Worm (Caenorhabditis elegans): ENCODE data around the gene nta-1.

ce11 chrII:3757499-3757898 is 13.9 kb upstream of the nta-1 start, which contains the start of gene srx-111:
- no peak for TF ChIP-seq W03F9.2 (tag; optimal IDR thresholded peaks at IDR 0.05)
- no peak for TF ChIP-seq him-1 (tag; optimal IDR thresholded peaks at IDR 0.05)
- TF ChIP-seq dao-5 (tag; optimal IDR thresholded peaks at IDR 0.05), result no peak
